Worm (Caenorhabditis elegans) whole organism, L3 larva: ENCODE measurements around the gene dnc-1.

Experiments
- R02D3.7 ChIP-seq: fragments of 150-350 bp; optimal IDR thresholded peaks from 2 replicates; lab custom pipeline; 2014; ENCODE audit warnings: missing biosample characterization, missing genetic modification characterization
- ZK546.5 ChIP-seq: sonication (generic microtip); optimal IDR thresholded peaks from 2 replicates; lab custom pipeline; 2017; ENCODE audit warnings: missing biosample characterization, missing genetic modification characterization
- aly-2 ChIP-seq: fragments of 150-350 bp; optimal IDR thresholded peaks from 2 replicates; lab custom pipeline; 2014; ENCODE audit warnings: missing biosample characterization, missing genetic modification characterization
- ama-1 ChIP-seq: fragments of 150-350 bp; optimal IDR thresholded peaks from 2 replicates; lab custom pipeline; 2018
- ceh-16 ChIP-seq: sonication (generic microtip); optimal IDR thresholded peaks from 2 replicates; lab custom pipeline; 2017; ENCODE audit warnings: missing biosample characterization, missing genetic modification characterization
- ceh-28 ChIP-seq: fragments of 150-350 bp; optimal IDR thresholded peaks from 2 replicates; lab custom pipeline; 2014; ENCODE audit warnings: missing biosample characterization, missing genetic modification reagents, missing genetic modification characterization
- ceh-9 ChIP-seq: sonication (generic microtip); optimal IDR thresholded peaks from 2 replicates; lab custom pipeline; 2018; ENCODE audit warnings: missing biosample characterization, missing genetic modification characterization
- daf-12 ChIP-seq: fragments of 150-350 bp; optimal IDR thresholded peaks from 2 replicates; lab custom pipeline; 2014; ENCODE audit warnings: missing biosample characterization, missing genetic modification reagents, missing genetic modification characterization
- egl-27 ChIP-seq: sonication (generic microtip); optimal IDR thresholded peaks from 4 replicates; lab custom pipeline; 2017; ENCODE audit warnings: missing biosample characterization, missing genetic modification reagents, missing genetic modification characterization
- egl-5 ChIP-seq: fragments of 150-350 bp; optimal IDR thresholded peaks from 2 replicates; lab custom pipeline; 2017; ENCODE audit warnings: missing biosample characterization, missing genetic modification reagents, missing genetic modification characterization, inconsistent platforms
- elt-1 ChIP-seq: fragments of 150-350 bp; optimal IDR thresholded peaks from 2 replicates; lab custom pipeline; 2014; ENCODE audit warnings: missing biosample characterization, missing genetic modification characterization
- elt-2 ChIP-seq: sonication (generic microtip); optimal IDR thresholded peaks from 2 replicates; lab custom pipeline; 2016; ENCODE audit warnings: missing genetic modification reagents, mild to moderate bottlenecking, missing genetic modification characterization, missing compliant biosample characterization
- elt-3 ChIP-seq, 3 experiments: fragments of 150-350 bp in 1 of 3; sonication (generic microtip) in 2 of 3; optimal IDR thresholded peaks; 2 replicates in 2 of 3; 4 replicates in 1 of 3; lab custom pipeline; 2014 to 2017; ENCODE audit warnings: missing biosample characterization in 3 of 3, missing genetic modification characterization in 3 of 3
- fkh-10 ChIP-seq: sonication (generic microtip); optimal IDR thresholded peaks from 2 replicates; lab custom pipeline; 2017; ENCODE audit warnings: missing biosample characterization, missing genetic modification reagents, missing genetic modification characterization
- hmg-11 ChIP-seq: sonication (generic microtip); optimal IDR thresholded peaks from 2 replicates; lab custom pipeline; 2016; ENCODE audit warnings: missing genetic modification characterization, missing compliant biosample characterization
- jun-1 ChIP-seq: fragments of 150-350 bp; optimal IDR thresholded peaks from 2 replicates; lab custom pipeline; 2014; ENCODE audit warnings: missing biosample characterization, missing genetic modification reagents, missing genetic modification characterization
- lin-39 ChIP-seq: fragments of 150-350 bp; optimal IDR thresholded peaks from 2 replicates; lab custom pipeline; 2018; ENCODE audit warnings: missing biosample characterization, missing genetic modification reagents, missing genetic modification characterization
- lsy-12 ChIP-seq: sonication (generic microtip); optimal IDR thresholded peaks from 2 replicates; lab custom pipeline; 2016; ENCODE audit warnings: mild to moderate bottlenecking, missing genetic modification characterization, missing compliant biosample characterization
- mdl-1 ChIP-seq: fragments of 150-350 bp; optimal IDR thresholded peaks from 2 replicates; lab custom pipeline; 2014; ENCODE audit warnings: missing biosample characterization, missing genetic modification characterization
- mml-1 ChIP-seq: fragments of 150-350 bp; sonication (generic microtip); optimal IDR thresholded peaks from 3 replicates; lab custom pipeline; 2014; ENCODE audit warnings: missing biosample characterization, missing genetic modification characterization
- nfya-1 ChIP-seq: sonication (generic microtip); optimal IDR thresholded peaks from 2 replicates; lab custom pipeline; 2017; ENCODE audit warnings: missing genetic modification characterization, mild to moderate bottlenecking, missing compliant biosample characterization, antibody characterized with exemption, moderate library complexity; ENCODE audit not compliant: insufficient read depth
- nhr-11 ChIP-seq: fragments of 150-350 bp; optimal IDR thresholded peaks from 2 replicates; lab custom pipeline; 2014; ENCODE audit warnings: missing biosample characterization, missing genetic modification characterization
- nhr-12 ChIP-seq: fragments of 150-350 bp; optimal IDR thresholded peaks from 2 replicates; lab custom pipeline; 2014; ENCODE audit warnings: missing biosample characterization, missing genetic modification characterization
- nhr-23 ChIP-seq: fragments of 150-350 bp; optimal IDR thresholded peaks from 2 replicates; lab custom pipeline; 2014; ENCODE audit warnings: missing biosample characterization, missing genetic modification reagents, missing genetic modification characterization
- nhr-237 ChIP-seq: fragments of 150-350 bp; optimal IDR thresholded peaks from 2 replicates; lab custom pipeline; 2014; ENCODE audit warnings: missing biosample characterization, missing genetic modification characterization
- nhr-25 ChIP-seq: sonication (generic microtip); optimal IDR thresholded peaks from 2 replicates; lab custom pipeline; 2017; ENCODE audit warnings: missing biosample characterization, missing genetic modification characterization
- nhr-28 ChIP-seq: fragments of 150-350 bp; optimal IDR thresholded peaks from 2 replicates; lab custom pipeline; 2014; ENCODE audit warnings: missing biosample characterization, missing genetic modification characterization
- nhr-43 ChIP-seq: sonication (generic microtip); optimal IDR thresholded peaks from 2 replicates; lab custom pipeline; 2016; ENCODE audit warnings: mild to moderate bottlenecking, missing genetic modification characterization, missing compliant biosample characterization; ENCODE audit not compliant: poor library complexity, severe bottlenecking
- nhr-67 ChIP-seq: fragments of 150-350 bp; optimal IDR thresholded peaks from 2 replicates; lab custom pipeline; 2014; ENCODE audit warnings: missing biosample characterization, missing genetic modification characterization
- nhr-76 ChIP-seq: fragments of 150-350 bp; sonication (generic microtip); optimal IDR thresholded peaks from 5 replicates; lab custom pipeline; 2014; ENCODE audit warnings: missing biosample characterization, missing genetic modification characterization
- nhr-77 ChIP-seq: fragments of 150-350 bp; optimal IDR thresholded peaks from 2 replicates; lab custom pipeline; 2014; ENCODE audit warnings: missing biosample characterization, missing genetic modification characterization
- pha-4 ChIP-seq: fragments of 150-350 bp; optimal IDR thresholded peaks from 2 replicates; lab custom pipeline; 2014; ENCODE audit warnings: missing biosample characterization, missing genetic modification reagents, missing genetic modification characterization
- pqm-1 ChIP-seq: fragments of 150-350 bp; optimal IDR thresholded peaks from 2 replicates; lab custom pipeline; 2017; ENCODE audit warnings: missing biosample characterization, missing genetic modification characterization, inconsistent platforms
- tbx-2 ChIP-seq: sonication (generic microtip); optimal IDR thresholded peaks from 2 replicates; lab custom pipeline; 2016; ENCODE audit warnings: mild to moderate bottlenecking, missing genetic modification characterization, missing compliant biosample characterization
- unc-39 ChIP-seq: sonication (generic microtip); optimal IDR thresholded peaks from 4 replicates; lab custom pipeline; 2017; ENCODE audit warnings: missing biosample characterization, missing genetic modification characterization
- unc-62 ChIP-seq: fragments of 150-350 bp; sonication (generic microtip); optimal IDR thresholded peaks from 4 replicates; lab custom pipeline; 2014; ENCODE audit warnings: missing biosample characterization, missing genetic modification reagents, missing genetic modification characterization
- zag-1 ChIP-seq: fragments of 150-350 bp; optimal IDR thresholded peaks from 2 replicates; lab custom pipeline; 2014; ENCODE audit warnings: missing biosample characterization, missing genetic modification characterization

The dnc-1 gene

DNA sequence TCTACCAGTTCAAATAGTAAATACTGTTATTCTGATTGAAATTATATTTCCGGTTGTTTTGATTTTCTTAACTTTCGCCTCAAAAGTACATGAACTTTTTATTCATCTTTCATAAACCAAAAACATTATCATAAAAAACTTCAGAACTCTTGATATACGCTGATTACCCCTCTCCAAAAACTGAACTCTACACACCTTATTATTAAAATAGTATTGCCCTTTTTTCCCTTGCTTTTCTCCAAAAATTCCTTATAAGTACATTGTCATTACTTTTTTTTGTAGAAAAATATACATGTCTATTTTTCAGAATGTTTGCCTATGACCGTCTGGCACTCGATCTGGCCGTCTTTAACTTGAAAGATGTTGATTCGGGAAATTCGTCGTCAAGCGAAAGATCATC, 48.8 kb upstream of the dnc-1 start, which contains the start of gene Y43E12A.2:
Gene Y43E12A.2 (plus strand): TSS at position 301 of the 400 bp plus-strand sequence.
- TF ChIP-seq tbx-2 (tag; lab: Kevin White, UChicago) (no peak), pha-4 (peak; percentile 14)

DNA sequence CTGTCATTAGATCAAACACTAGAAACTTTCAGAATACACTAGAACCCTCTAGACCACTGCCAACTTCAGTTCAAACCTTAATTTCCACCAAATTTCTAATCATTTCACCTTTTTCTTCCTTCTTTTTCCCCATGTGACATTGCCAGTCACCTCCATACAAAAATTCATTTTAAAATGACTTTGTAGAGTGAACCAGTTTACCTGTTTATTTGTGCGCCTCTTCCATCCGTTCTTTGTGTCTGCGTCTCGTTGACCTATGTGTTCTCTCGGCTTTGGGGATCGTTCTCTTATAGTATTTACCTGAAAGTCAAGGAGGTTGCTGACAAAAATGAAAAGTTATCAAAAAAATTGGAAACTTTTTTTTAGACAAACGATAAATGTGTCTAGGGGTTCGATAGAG, 47.6 kb upstream of the dnc-1 start:
- TF ChIP-seq aly-2 (tag; lab: Kevin White, UChicago) (no peak), pha-4 (peak; percentile 38), elt-2 (tag; lab: Kevin White, UChicago) (peak; percentile 17), nhr-25 (tag; lab: Kevin White, UChicago) (peak; percentile 6), ama-1 (no peak), nhr-77 (tag; lab: Kevin White, UChicago) (no peak)

ce11 chrIV:10979689-10980088, 46.7 kb upstream of the dnc-1 start:
- TF ChIP-seq egl-5 (tag; lab: Kevin White, UChicago): peak; percentile 12
- no peak for TF ChIP-seq elt-2 (tag; lab: Kevin White, UChicago)
- no peak for TF ChIP-seq pqm-1 (tag; lab: Kevin White, UChicago)
- TF ChIP-seq lin-39 (tag; lab: Kevin White, UChicago): peak; percentile 34
- peak; percentile 53 for TF ChIP-seq fkh-10 (GFP tag; lab: Kevin White, UChicago)
- TF ChIP-seq nfya-1 (tag; lab: Kevin White, UChicago): peak; percentile 30

DNA sequence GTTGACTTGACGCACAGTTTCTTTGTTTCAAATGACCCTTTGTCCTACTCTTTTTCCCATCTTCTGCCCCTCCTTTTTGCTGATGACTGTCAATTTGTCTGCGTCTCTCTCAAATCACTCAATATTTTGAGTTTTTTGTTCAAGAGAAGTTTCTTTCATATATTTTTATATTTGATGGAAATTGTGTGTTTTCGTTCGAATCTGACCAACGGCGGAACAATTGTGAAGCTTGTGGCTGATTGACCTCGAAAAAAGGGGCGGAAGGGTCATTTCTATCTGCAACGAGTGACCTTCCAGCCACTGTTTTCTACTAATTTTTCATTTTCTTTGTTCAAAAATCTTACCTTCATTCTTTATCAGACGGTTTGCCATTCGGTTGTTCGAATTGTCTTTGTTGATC, 45.6 kb upstream of the dnc-1 start:
- no peak for TF ChIP-seq fkh-10 (GFP tag; lab: Kevin White, UChicago)
- TF ChIP-seq mml-1 (tag; lab: Kevin White, UChicago): no peak
- TF ChIP-seq unc-62 (GFP tag; lab: Kevin White, UChicago): no peak
- no peak for TF ChIP-seq zag-1 (tag; lab: Kevin White, UChicago)
- no peak for TF ChIP-seq jun-1 (tag; lab: Kevin White, UChicago)
- no peak for TF ChIP-seq daf-12 (tag; lab: Kevin White, UChicago)
- TF ChIP-seq nhr-25 (tag; lab: Kevin White, UChicago): peak; percentile 61

- TF ChIP-seq mdl-1 (tag; lab: Kevin White, UChicago) (peak; percentile 53), elt-2 (tag; lab: Kevin White, UChicago) (peak; percentile 44), nhr-76 (tag; lab: Kevin White, UChicago) (no peak), nhr-11 (tag; lab: Kevin White, UChicago) (no peak), daf-12 (tag; lab: Kevin White, UChicago) (no peak), ama-1 (peak; percentile 36), elt-3 (tag; optimal IDR thresholded peaks at IDR 0.05; lab: Kevin White, UChicago) (no peak), nfya-1 (tag; lab: Kevin White, UChicago) (peak; percentile 24), R02D3.7 (tag; lab: Kevin White, UChicago) (no peak), lsy-12 (no peak), nhr-25 (tag; lab: Kevin White, UChicago) (peak; percentile 95), egl-27 (tag; lab: Kevin White, UChicago) (no peak), lin-39 (tag; lab: Kevin White, UChicago) (no peak), ceh-9 (tag; lab: Kevin White, UChicago) (no peak), nhr-12 (tag; lab: Kevin White, UChicago) (no peak), elt-1 (tag; lab: Kevin White, UChicago) (peak; percentile 73), unc-62 (GFP tag; lab: Kevin White, UChicago) (no peak), hmg-11 (tag; lab: Kevin White, UChicago) (peak; percentile 24), ZK546.5 (tag; lab: Kevin White, UChicago) (no peak), pha-4 (peak; percentile 55), aly-2 (tag; lab: Kevin White, UChicago) (no peak), nhr-67 (no peak), nhr-28 (tag; lab: Kevin White, UChicago) (no peak), fkh-10 (GFP tag; lab: Kevin White, UChicago) (no peak), unc-39 (no peak), jun-1 (tag; lab: Kevin White, UChicago) (no peak), nhr-43 (tag; lab: Kevin White, UChicago) (peak; percentile 61), nhr-23 (peak; percentile 46), nhr-237 (no peak), ceh-28 (tag; lab: Kevin White, UChicago) (peak; percentile 21), pqm-1 (tag; lab: Kevin White, UChicago) (peak; percentile 22), ceh-16 (tag; lab: Kevin White, UChicago) (no peak)
Measured at ce11 chrIV:10975968-10976367, 43.0 kb upstream of the dnc-1 start.
